Worm (Caenorhabditis elegans) whole organism, late embryonic: ENCODE results near the gene pag-3.

Experiments
- C08G9.2 ChIP-seq: sonication (generic microtip); optimal IDR thresholded peaks from 2 replicates; lab custom pipeline; 2016; ENCODE audit warnings: mild to moderate bottlenecking, missing genetic modification characterization, moderate library complexity, missing compliant biosample characterization
- C38D4.7 ChIP-seq: fragments of 200-800 bp; sonication (Bioruptor generic); optimal IDR thresholded peaks from 2 replicates; lab custom pipeline; 2018; ENCODE audit warnings: mild to moderate bottlenecking, missing genetic modification characterization, moderate library complexity, missing compliant biosample characterization
- F13H6.1 ChIP-seq: sonication (generic microtip); optimal IDR thresholded peaks from 2 replicates; lab custom pipeline; 2016; ENCODE audit warnings: missing genetic modification characterization, missing compliant biosample characterization
- T23F11.4 ChIP-seq: fragments of 200-800 bp; sonication (Bioruptor generic); optimal IDR thresholded peaks from 2 replicates; lab custom pipeline; 2018; ENCODE audit warnings: mild to moderate bottlenecking, missing genetic modification characterization, missing compliant biosample characterization
- ceh-18 ChIP-seq: sonication (generic microtip); optimal IDR thresholded peaks from 2 replicates; lab custom pipeline; 2016; ENCODE audit warnings: missing genetic modification characterization, missing compliant biosample characterization
- ceh-22 ChIP-seq: sonication (generic microtip); optimal IDR thresholded peaks from 2 replicates; lab custom pipeline; 2017; ENCODE audit warnings: missing biosample characterization, missing genetic modification characterization
- ceh-24 ChIP-seq: sonication (generic microtip); optimal IDR thresholded peaks from 2 replicates; lab custom pipeline; 2016; ENCODE audit warnings: mild to moderate bottlenecking, missing genetic modification characterization, missing compliant biosample characterization
- ceh-30 ChIP-seq: fragments of 150-350 bp; optimal IDR thresholded peaks from 2 replicates; lab custom pipeline; 2014; ENCODE audit warnings: missing biosample characterization, missing genetic modification characterization
- ceh-31 ChIP-seq: sonication (generic microtip); optimal IDR thresholded peaks from 2 replicates; lab custom pipeline; 2016; ENCODE audit warnings: missing genetic modification characterization, missing compliant biosample characterization
- ceh-34 ChIP-seq: sonication (generic microtip); optimal IDR thresholded peaks from 2 replicates; lab custom pipeline; 2016; ENCODE audit warnings: mild to moderate bottlenecking, missing genetic modification characterization, missing compliant biosample characterization
- ceh-45 ChIP-seq: fragments of 200-800 bp; sonication (Bioruptor generic); IDR thresholded peaks from 2 replicates; pipeline ENCODE4 v1.3.6; 2022; ENCODE audit warnings: missing genetic modification reagents, missing genetic modification characterization, missing compliant biosample characterization
- ceh-48 ChIP-seq: sonication (generic microtip); optimal IDR thresholded peaks from 2 replicates; lab custom pipeline; 2016; ENCODE audit warnings: missing genetic modification characterization, inconsistent platforms, missing compliant biosample characterization
- ceh-6 ChIP-seq: fragments of 200-800 bp; sonication (Bioruptor generic); optimal IDR thresholded peaks from 2 replicates; lab custom pipeline; 2018; ENCODE audit warnings: mild to moderate bottlenecking, missing genetic modification characterization, missing compliant biosample characterization
- ceh-9 ChIP-seq: sonication (generic microtip); optimal IDR thresholded peaks from 2 replicates; lab custom pipeline; 2016; ENCODE audit warnings: mild to moderate bottlenecking, missing genetic modification characterization, inconsistent platforms, missing compliant biosample characterization
- dmd-4 ChIP-seq: sonication (generic microtip); optimal IDR thresholded peaks from 2 replicates; lab custom pipeline; 2016; ENCODE audit warnings: borderline replicate concordance, missing genetic modification characterization, missing compliant biosample characterization
- elt-2 ChIP-seq: sonication (generic microtip); optimal IDR thresholded peaks from 2 replicates; lab custom pipeline; 2016; ENCODE audit warnings: missing genetic modification reagents, missing genetic modification characterization, missing compliant biosample characterization
- elt-4 ChIP-seq: sonication (generic microtip); optimal IDR thresholded peaks from 2 replicates; lab custom pipeline; 2016; ENCODE audit warnings: missing genetic modification characterization, missing compliant biosample characterization
- eyg-1 ChIP-seq: sonication (generic microtip); optimal IDR thresholded peaks from 2 replicates; lab custom pipeline; 2016; ENCODE audit warnings: missing genotype, missing genetic modification characterization, missing compliant biosample characterization
- fkh-10 ChIP-seq: fragments of 150-350 bp; optimal IDR thresholded peaks from 2 replicates; lab custom pipeline; 2014; ENCODE audit warnings: missing biosample characterization, missing genetic modification reagents, missing genetic modification characterization
- hlh-15 ChIP-seq: sonication (generic microtip); optimal IDR thresholded peaks from 2 replicates; lab custom pipeline; 2016; ENCODE audit warnings: missing genetic modification characterization, missing compliant biosample characterization
- hlh-30 ChIP-seq: sonication (generic microtip); optimal IDR thresholded peaks from 2 replicates; lab custom pipeline; 2017; ENCODE audit warnings: antibody characterized with exemption, missing genetic modification characterization, missing compliant biosample characterization; ENCODE audit not compliant: insufficient read depth
- lim-6 ChIP-seq: sonication (generic microtip); optimal IDR thresholded peaks from 2 replicates; lab custom pipeline; 2016; ENCODE audit warnings: missing genetic modification characterization, missing compliant biosample characterization
- lin-11 ChIP-seq: fragments of 200-800 bp; sonication (Bioruptor generic); optimal IDR thresholded peaks from 2 replicates; lab custom pipeline; 2018; ENCODE audit warnings: mild to moderate bottlenecking, missing genetic modification characterization, missing compliant biosample characterization
- nfya-1 ChIP-seq: sonication (generic microtip); optimal IDR thresholded peaks from 2 replicates; lab custom pipeline; 2017; ENCODE audit warnings: missing genetic modification characterization, mild to moderate bottlenecking, missing compliant biosample characterization, antibody characterized with exemption, moderate library complexity
- nhr-11 ChIP-seq: fragments of 150-350 bp; optimal IDR thresholded peaks from 2 replicates; lab custom pipeline; 2014; ENCODE audit warnings: missing biosample characterization, missing genetic modification characterization
- pag-3 ChIP-seq: sonication (generic microtip); optimal IDR thresholded peaks from 2 replicates; lab custom pipeline; 2016; ENCODE audit warnings: missing compliant biosample characterization, missing genetic modification characterization, borderline replicate concordance
- pax-1 ChIP-seq: fragments of 150-350 bp; optimal IDR thresholded peaks from 2 replicates; lab custom pipeline; 2014; ENCODE audit warnings: missing biosample characterization, missing genetic modification characterization
- pha-4 ChIP-seq: fragments of 150-350 bp; optimal IDR thresholded peaks from 2 replicates; lab custom pipeline; 2018; ENCODE audit warnings: missing biosample characterization, missing genetic modification reagents, missing genetic modification characterization
- pqm-1 ChIP-seq: sonication (generic microtip); optimal IDR thresholded peaks from 2 replicates; lab custom pipeline; 2016; ENCODE audit warnings: missing genetic modification characterization, missing compliant biosample characterization
- pros-1 ChIP-seq: fragments of 150-350 bp; optimal IDR thresholded peaks from 2 replicates; lab custom pipeline; 2014; ENCODE audit warnings: missing biosample characterization, missing genetic modification reagents, missing genetic modification characterization
- ref-2 ChIP-seq: sonication (generic microtip); optimal IDR thresholded peaks from 2 replicates; lab custom pipeline; 2016; ENCODE audit warnings: missing genetic modification characterization, missing compliant biosample characterization
- rnt-1 ChIP-seq: sonication (generic microtip); optimal IDR thresholded peaks from 2 replicates; lab custom pipeline; 2016; ENCODE audit warnings: missing genetic modification characterization, missing compliant biosample characterization
- sox-2 ChIP-seq: fragments of 200-800 bp; sonication (Bioruptor generic); IDR thresholded peaks from 2 replicates; pipeline ENCODE4 v1.3.6; 2022; ENCODE audit warnings: missing genetic modification reagents, missing genetic modification characterization, missing compliant biosample characterization
- sox-4 ChIP-seq: sonication (generic microtip); optimal IDR thresholded peaks from 2 replicates; lab custom pipeline; 2017; ENCODE audit warnings: mild to moderate bottlenecking, missing genetic modification characterization, inconsistent platforms, missing compliant biosample characterization
- tbx-2 ChIP-seq: sonication (generic microtip); optimal IDR thresholded peaks from 2 replicates; lab custom pipeline; 2016; ENCODE audit warnings: missing genetic modification characterization, missing compliant biosample characterization
- ttx-3 ChIP-seq: sonication (generic microtip); optimal IDR thresholded peaks from 2 replicates; lab custom pipeline; 2016; ENCODE audit warnings: missing genetic modification reagents, missing genetic modification characterization, missing compliant biosample characterization
- unc-3 ChIP-seq, 2 experiments: fragments of 200-800 bp in 1 of 2; sonication (Bioruptor generic) in 1 of 2; sonication (generic microtip) in 1 of 2; conservative IDR thresholded peaks in 1 of 2; optimal IDR thresholded peaks in 1 of 2; 2 replicates each; pipeline versions ENCODE4 v1.3.6 to Lab custom; 2016 to 2022; ENCODE audit warnings: missing compliant biosample characterization in 2 of 2, missing genetic modification characterization in 2 of 2, missing genetic modification reagents in 1 of 2
- unc-42 ChIP-seq: sonication (generic microtip); optimal IDR thresholded peaks from 2 replicates; lab custom pipeline; 2016; ENCODE audit warnings: missing genotype, missing genetic modification characterization, missing compliant biosample characterization
- unc-55 ChIP-seq: sonication (generic microtip); optimal IDR thresholded peaks from 2 replicates; lab custom pipeline; 2017; ENCODE audit warnings: missing biosample characterization, missing genetic modification reagents, missing genetic modification characterization
- ztf-16 ChIP-seq: sonication (generic microtip); optimal IDR thresholded peaks from 2 replicates; lab custom pipeline; 2017; ENCODE audit warnings: missing genetic modification characterization, missing compliant biosample characterization

pag-3 gene

DNA sequence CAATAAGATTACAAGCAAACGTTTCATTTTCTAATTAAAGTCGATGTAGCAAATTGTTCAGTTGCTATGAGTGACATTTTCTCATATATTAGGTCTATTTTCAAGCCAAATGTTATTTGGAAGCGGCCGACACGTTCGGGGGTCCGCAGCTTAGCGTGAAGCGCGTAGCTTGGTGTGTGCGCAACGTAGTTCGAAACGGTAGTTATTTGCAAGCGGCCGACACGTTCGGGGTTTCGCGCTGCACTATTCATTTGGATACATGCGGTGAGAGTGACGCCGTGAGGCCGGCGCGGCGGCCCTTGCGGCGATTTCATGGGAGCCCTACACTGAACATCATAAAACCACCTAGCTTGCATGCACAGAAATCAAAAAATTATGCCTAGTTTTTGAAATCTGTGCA is 33.7 kb upstream of the pag-3 start:
- TF ChIP-seq elt-4 (tag; lab: Kevin White, UChicago) (no peak), nfya-1 (tag; lab: Kevin White, UChicago) (no peak), sox-4 (tag; lab: Kevin White, UChicago) (no peak), ceh-9 (tag; lab: Kevin White, UChicago) (no peak), lim-6 (tag; lab: Kevin White, UChicago) (no peak), rnt-1 (no peak), unc-55 (GFP tag; lab: Kevin White, UChicago) (no peak), ceh-6 (GFP tag; lab: Kevin White, UChicago) (no peak), sox-2 (GFP tag; lab: Robert Waterston, UW) (no peak), pha-4 (tag; lab: Kevin White, UChicago) (no peak), ceh-24 (no peak)

DNA sequence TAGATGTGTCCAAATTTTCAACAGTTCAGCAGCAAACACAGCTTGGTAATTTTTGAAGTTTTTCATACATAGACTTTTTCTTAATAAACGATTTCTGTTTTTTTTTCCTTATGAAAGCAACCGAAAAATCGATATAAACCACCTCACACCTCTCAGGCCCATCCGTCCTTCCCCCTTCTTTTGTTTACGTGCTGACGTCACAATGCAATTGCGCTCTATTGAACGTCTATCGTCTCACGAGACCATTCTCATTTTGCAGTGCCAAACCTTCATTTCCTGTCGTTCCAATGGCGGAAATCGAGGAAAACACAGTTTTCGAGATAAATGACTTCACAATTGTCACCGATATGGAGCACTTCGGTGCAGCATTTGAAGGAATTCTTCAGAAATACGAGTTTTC is 28.8 kb upstream of the pag-3 start, which contains the start of gene rbg-1:
TSS of gene rbg-1 (plus strand) at position 260 of the 400 bp plus-strand sequence.
- TF ChIP-seq nfya-1 (tag; lab: Kevin White, UChicago) (peak; percentile 38), pax-1 (tag; lab: Kevin White, UChicago) (no peak), ceh-31 (tag; lab: Kevin White, UChicago) (peak; percentile 58), rnt-1 (peak; percentile 12), unc-55 (GFP tag; lab: Kevin White, UChicago) (peak; percentile 63), unc-42 (tag; lab: Kevin White, UChicago) (peak; percentile 23), unc-3 (GFP tag; conservative IDR thresholded peaks at IDR 0.05; lab: Robert Waterston, UW) (no peak), unc-3 (tag; optimal IDR thresholded peaks at IDR 0.05; lab: Kevin White, UChicago) (no peak), pros-1 (tag; lab: Kevin White, UChicago) (no peak), fkh-10 (no peak), tbx-2 (peak; percentile 47), hlh-30 (tag; lab: Kevin White, UChicago) (peak; percentile 92), ref-2 (tag; lab: Kevin White, UChicago) (no peak), ceh-48 (tag; lab: Kevin White, UChicago) (peak; percentile 81), ceh-34 (peak; percentile 29), ceh-18 (peak; percentile 42)
- TF ChIP-seq, all 69 proteins: peak for 10

DNA sequence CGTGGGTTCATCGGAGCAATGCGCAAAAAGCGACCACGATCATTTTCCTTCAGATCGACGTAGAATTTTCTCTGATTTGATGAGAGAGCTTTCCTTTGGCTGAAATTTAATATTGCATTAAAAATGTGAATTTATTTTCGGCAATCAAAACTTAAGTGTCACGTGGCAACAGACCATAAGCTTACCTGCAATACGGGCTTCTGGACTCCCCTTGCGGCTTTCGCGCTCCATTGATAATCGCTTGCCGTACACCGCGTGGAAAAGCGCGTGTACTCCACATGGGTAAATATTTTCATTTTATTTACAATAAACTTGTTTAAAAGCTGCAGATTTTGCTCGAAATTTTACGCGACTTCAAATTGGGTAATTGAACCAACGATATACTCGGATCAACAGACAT is 28.1 kb upstream of the pag-3 start, which contains the start of gene plp-2:
TSS of gene plp-2 (minus strand) at position 280 of the 400 bp plus-strand sequence.
- TF ChIP-seq F13H6.1 (tag; lab: Kevin White, UChicago) (no peak), ttx-3 (tag; lab: Kevin White, UChicago) (no peak), ztf-16 (tag; lab: Kevin White, UChicago) (no peak), pax-1 (tag; lab: Kevin White, UChicago) (peak; percentile 38), eyg-1 (tag; lab: Kevin White, UChicago) (no peak), ceh-45 (GFP tag; lab: Robert Waterston, UW) (no peak), ceh-31 (tag; lab: Kevin White, UChicago) (no peak), hlh-30 (tag; lab: Kevin White, UChicago) (peak; percentile 30)

DNA sequence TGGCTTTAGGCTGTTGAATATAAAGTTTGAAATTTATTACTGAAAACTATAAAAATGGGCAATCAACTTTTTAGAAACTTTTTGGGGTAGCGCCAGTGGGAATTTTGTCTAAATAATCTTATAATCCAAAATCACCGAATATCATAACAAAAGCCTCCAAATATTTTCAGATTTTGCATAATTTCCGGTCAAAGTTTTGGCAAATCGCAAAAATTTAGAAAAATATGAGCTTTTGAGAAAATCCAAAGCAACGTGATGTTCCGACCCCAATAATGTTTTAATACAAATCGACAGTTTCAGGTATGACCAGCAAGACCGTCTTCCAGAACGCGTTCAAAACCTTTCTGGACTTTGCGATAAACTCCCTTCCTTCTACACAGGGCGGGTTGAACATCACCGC is 24.9 kb upstream of the pag-3 start, which contains the start of gene emre-1:
TSS of gene emre-1 (plus strand) at position 301 of the 400 bp plus-strand sequence.
- TF ChIP-seq ceh-30 (no peak), C38D4.7 (no peak), dmd-4 (no peak), pag-3 (tag; lab: Kevin White, UChicago) (no peak), lin-11 (no peak), pqm-1 (tag; lab: Kevin White, UChicago) (no peak), elt-2 (tag; lab: Kevin White, UChicago) (no peak), F13H6.1 (tag; lab: Kevin White, UChicago) (no peak), nhr-11 (tag; lab: Kevin White, UChicago) (no peak), T23F11.4 (GFP tag; lab: Kevin White, UChicago) (no peak), hlh-15 (tag; lab: Kevin White, UChicago) (no peak), fkh-10 (no peak), ceh-22 (no peak), ceh-24 (no peak), ttx-3 (tag; lab: Kevin White, UChicago) (no peak), ceh-6 (GFP tag; lab: Kevin White, UChicago) (no peak), ceh-18 (no peak), C08G9.2 (tag; lab: Kevin White, UChicago) (no peak)
